Fruit fly (Drosophila melanogaster) whole organism, wandering third instar larva: ENCODE results near the gene Ilp5.

Source experiments
- Abd-B ChIP-seq: fragments of >200 bp; optimal IDR thresholded peaks from 2 replicates; lab custom pipeline; 2017; ENCODE audit warnings: missing biosample characterization, missing genetic modification characterization
- CrebA ChIP-seq: fragments of 200-800 bp; sonication (Bioruptor generic); optimal IDR thresholded peaks from 2 replicates; lab custom pipeline; 2016; ENCODE audit warnings: missing biosample characterization, mild to moderate bottlenecking, missing genetic modification characterization, borderline replicate concordance
- HLH106 ChIP-seq: fragments of 200-800 bp; optimal IDR thresholded peaks from 3 replicates; lab custom pipeline; 2019; ENCODE audit warnings: missing biosample characterization, mild to moderate bottlenecking, missing genetic modification characterization, moderate library complexity
- Hnf4 ChIP-seq: fragments of 200-800 bp; sonication (Bioruptor generic); optimal IDR thresholded peaks from 2 replicates; lab custom pipeline; 2016; ENCODE audit warnings: missing biosample characterization, mild to moderate bottlenecking, missing genetic modification characterization
- Vsx2 ChIP-seq: fragments of 200-300, 225-300 bp; sonication (Bioruptor generic); optimal IDR thresholded peaks from 2 replicates; lab custom pipeline; 2018; ENCODE audit warnings: missing biosample characterization, missing genetic modification characterization; ENCODE audit not compliant: partially characterized antibody
- dsf ChIP-seq: sonication (Bioruptor generic); optimal IDR thresholded peaks from 2 replicates; lab custom pipeline; 2016; ENCODE audit warnings: missing biosample characterization, missing genetic modification characterization, borderline replicate concordance
- fru ChIP-seq: fragments of 200-800 bp; sonication (Bioruptor generic); optimal IDR thresholded peaks from 3 replicates; lab custom pipeline; 2016; ENCODE audit warnings: missing biosample characterization, mild to moderate bottlenecking, missing genetic modification characterization
- h ChIP-seq: fragments of 200-800 bp; sonication (Bioruptor generic); optimal IDR thresholded peaks from 3 replicates; lab custom pipeline; 2016; ENCODE audit warnings: missing biosample characterization, mild to moderate bottlenecking, missing genetic modification characterization
- lola ChIP-seq: fragments of >200 bp; optimal IDR thresholded peaks from 2 replicates; lab custom pipeline; 2017; ENCODE audit warnings: missing biosample characterization, missing genetic modification characterization
- pan ChIP-seq: fragments of >200 bp; optimal IDR thresholded peaks from 2 replicates; lab custom pipeline; 2017
- psq ChIP-seq: fragments of 200-800 bp; sonication (Bioruptor generic); optimal IDR thresholded peaks from 3 replicates; lab custom pipeline; 2017; ENCODE audit warnings: missing biosample characterization, mild to moderate bottlenecking, missing genetic modification characterization, moderate library complexity
- sage ChIP-seq: fragments of 200-800 bp; sonication (Bioruptor generic); optimal IDR thresholded peaks from 2 replicates; lab custom pipeline; 2016; ENCODE audit warnings: missing biosample characterization, mild to moderate bottlenecking, missing genetic modification characterization
- sv ChIP-seq: fragments of 200-800 bp; sonication (Bioruptor generic); optimal IDR thresholded peaks from 3 replicates; lab custom pipeline; 2016; ENCODE audit warnings: missing biosample characterization, missing genetic modification characterization
- woc ChIP-seq: sonication (Bioruptor generic); optimal IDR thresholded peaks from 2 replicates; lab custom pipeline; 2016; ENCODE audit warnings: missing biosample characterization, mild to moderate bottlenecking, missing genetic modification characterization

dm6 chr3L:9836524-9837047 is 12.9 kb upstream of the Ilp5 start, which contains the start of gene I-2:
- TF ChIP-seq h (GFP tag; lab: Kevin White, UChicago), result no peak
- no peak for TF ChIP-seq Vsx2 (GFP tag; lab: Kevin White, UChicago)
- no peak for TF ChIP-seq pan (lab: Kevin White, UChicago)
- no peak for TF ChIP-seq sage (GFP tag; lab: Kevin White, UChicago)
- no peak for TF ChIP-seq woc (GFP tag; lab: Kevin White, UChicago)
- TF ChIP-seq psq (GFP tag; lab: Kevin White, UChicago), result no peak
- no peak for TF ChIP-seq Abd-B (GFP tag; lab: Kevin White, UChicago)
- TF ChIP-seq HLH106 (tag; lab: Kevin White, UChicago), result no peak
- no peak for TF ChIP-seq lola (GFP tag; lab: Kevin White, UChicago)
- no peak for TF ChIP-seq dsf (GFP tag; lab: Kevin White, UChicago)
- no peak for TF ChIP-seq CrebA (GFP tag; lab: Kevin White, UChicago)
- TF ChIP-seq sv (GFP tag; lab: Kevin White, UChicago), result no peak
- no peak for TF ChIP-seq Hnf4 (GFP tag; lab: Kevin White, UChicago)
- TF ChIP-seq fru (GFP tag; lab: Kevin White, UChicago), result no peak
